Worm (Caenorhabditis elegans) whole organism, young adult: ENCODE results near the gene dnpp-1.

Experiments used
- B0019.2 ChIP-seq: fragments of 200-800 bp; sonication (Bioruptor generic); conservative IDR thresholded peaks from 2 replicates; pipeline ENCODE4 v1.3.6; 2022; ENCODE audit warnings: missing genetic modification reagents, missing genetic modification characterization, missing compliant biosample characterization
- F23B12.7 ChIP-seq: sonication (generic microtip); optimal IDR thresholded peaks from 2 replicates; lab custom pipeline; 2017; ENCODE audit warnings: missing genetic modification characterization, mild to moderate bottlenecking, missing compliant biosample characterization, antibody characterized with exemption, moderate library complexity; ENCODE audit not compliant: insufficient read depth
- F39B2.1 ChIP-seq: fragments of 200-800 bp; sonication (Bioruptor generic); IDR thresholded peaks from 2 replicates; pipeline ENCODE4 v1.3.6; 2022; ENCODE audit warnings: missing genetic modification reagents, missing genetic modification characterization, missing compliant biosample characterization
- F55B11.4 ChIP-seq: sonication (generic microtip); optimal IDR thresholded peaks from 2 replicates; lab custom pipeline; 2016; ENCODE audit warnings: missing compliant biosample characterization, missing genetic modification characterization, borderline replicate concordance; ENCODE audit not compliant: insufficient read depth
- F57C9.4 ChIP-seq: sonication (generic microtip); optimal IDR thresholded peaks from 2 replicates; lab custom pipeline; 2017; ENCODE audit warnings: mild to moderate bottlenecking, missing genetic modification characterization, missing compliant biosample characterization
- K11D2.4 ChIP-seq: fragments of 200-800 bp; sonication (Bioruptor generic); IDR thresholded peaks from 2 replicates; pipeline ENCODE4 v1.3.6; 2022; ENCODE audit warnings: missing genetic modification reagents, missing genetic modification characterization, missing compliant biosample characterization
- K12H6.12 ChIP-seq: fragments of 200-800 bp; sonication (Bioruptor generic); optimal IDR thresholded peaks from 2 replicates; lab custom pipeline; 2018; ENCODE audit warnings: mild to moderate bottlenecking, missing genetic modification characterization, missing compliant biosample characterization
- Y53F4B.3 ChIP-seq: fragments of 200-800 bp; sonication (Bioruptor generic); IDR thresholded peaks from 2 replicates; pipeline ENCODE4 v1.3.6; 2022; ENCODE audit warnings: missing genetic modification reagents, missing genetic modification characterization, missing compliant biosample characterization
- ama-1 ChIP-seq, 3 experiments: fragments of 150-350 bp in 1 of 3; sonication (generic microtip) in 2 of 3; optimal IDR thresholded peaks; 2 replicates each; lab custom pipeline; 2014 to 2018; ENCODE audit warnings: missing biosample characterization in 2 of 3, missing genetic modification characterization in 2 of 3, missing genetic modification reagents in 2 of 3
- aptf-2 ChIP-seq: fragments of 200-800 bp; sonication (Bioruptor generic); conservative IDR thresholded peaks from 2 replicates; pipeline ENCODE4 v1.3.6; 2022; ENCODE audit warnings: missing genetic modification reagents, missing genetic modification characterization, missing compliant biosample characterization
- aptf-3 ChIP-seq: fragments of 200-800 bp; sonication (Bioruptor generic); IDR thresholded peaks from 2 replicates; pipeline ENCODE4 v1.3.6; 2022; ENCODE audit warnings: missing genetic modification characterization, missing compliant biosample characterization
- atf-7 ChIP-seq: sonication (generic microtip); optimal IDR thresholded peaks from 2 replicates; lab custom pipeline; 2017; ENCODE audit warnings: mild to moderate bottlenecking, missing genetic modification characterization, missing compliant biosample characterization
- bed-1 ChIP-seq: fragments of 200-800 bp; sonication (Bioruptor generic); IDR thresholded peaks from 2 replicates; pipeline ENCODE4 v1.3.6; 2022; ENCODE audit warnings: missing genetic modification reagents, missing genetic modification characterization, missing compliant biosample characterization
- bed-2 ChIP-seq: fragments of 200-800 bp; sonication (Bioruptor generic); IDR thresholded peaks from 2 replicates; pipeline ENCODE4 v1.3.6; 2022; ENCODE audit warnings: missing genetic modification reagents, missing genetic modification characterization, missing compliant biosample characterization
- cebp-1 ChIP-seq, 2 experiments: fragments of 200-800 bp in 1 of 2; sonication (Bioruptor generic) in 1 of 2; sonication (generic microtip) in 1 of 2; IDR thresholded peaks in 1 of 2; optimal IDR thresholded peaks in 1 of 2; 2 replicates each; pipeline versions ENCODE4 v1.3.6 to Lab custom; 2017 to 2022; ENCODE audit warnings: missing compliant biosample characterization in 2 of 2, missing genetic modification characterization in 2 of 2, mild to moderate bottlenecking in 1 of 2, missing genetic modification reagents in 1 of 2, moderate library complexity in 1 of 2
- ceh-40 ChIP-seq: fragments of 200-800 bp; sonication (Bioruptor generic); IDR thresholded peaks from 2 replicates; pipeline ENCODE4 v1.3.6; 2022; ENCODE audit warnings: missing genetic modification characterization, missing compliant biosample characterization
- ceh-79 ChIP-seq: sonication (generic microtip); optimal IDR thresholded peaks from 2 replicates; lab custom pipeline; 2017; ENCODE audit warnings: mild to moderate bottlenecking, missing genetic modification characterization, missing compliant biosample characterization
- ceh-91 ChIP-seq: fragments of 200-800 bp; sonication (Bioruptor generic); IDR thresholded peaks from 2 replicates; pipeline ENCODE4 v1.3.6; 2022; ENCODE audit warnings: missing genetic modification reagents, missing genetic modification characterization, missing compliant biosample characterization
- dpl-1 ChIP-seq: fragments of 150-350 bp; optimal IDR thresholded peaks from 2 replicates; lab custom pipeline; 2014; ENCODE audit warnings: missing biosample characterization, missing genetic modification reagents, missing genetic modification characterization
- efl-1 ChIP-seq: fragments of 150-350 bp; optimal IDR thresholded peaks from 2 replicates; lab custom pipeline; 2014; ENCODE audit warnings: missing biosample characterization, missing genetic modification reagents, missing genetic modification characterization
- ets-4 ChIP-seq: fragments of 200-800 bp; sonication (Bioruptor generic); optimal IDR thresholded peaks from 2 replicates; lab custom pipeline; 2018; ENCODE audit warnings: mild to moderate bottlenecking, missing genetic modification characterization, missing compliant biosample characterization
- hlh-26 ChIP-seq: fragments of 200-800 bp; sonication (Bioruptor generic); conservative IDR thresholded peaks from 2 replicates; pipeline ENCODE4 v1.3.6; 2022; ENCODE audit warnings: missing genetic modification reagents, missing genetic modification characterization, missing compliant biosample characterization
- hsf-1 ChIP-seq: fragments of 200-800 bp; sonication (Bioruptor generic); IDR thresholded peaks from 2 replicates; pipeline ENCODE4 v1.3.6; 2022; ENCODE audit warnings: missing genetic modification reagents, missing genetic modification characterization, missing compliant biosample characterization
- lin-35 ChIP-seq, 3 experiments: fragments of 150-350 bp in 2 of 3; sonication (generic microtip) in 1 of 3; optimal IDR thresholded peaks; 2 replicates each; lab custom pipeline; 2014 to 2018; ENCODE audit warnings: missing biosample characterization in 3 of 3, missing genetic modification characterization in 3 of 3, missing genetic modification reagents in 3 of 3
- lin-40 ChIP-seq: sonication (generic microtip); optimal IDR thresholded peaks from 2 replicates; lab custom pipeline; 2016; ENCODE audit warnings: missing genetic modification characterization, mild to moderate bottlenecking, missing compliant biosample characterization, missing genotype, missing genetic modification reagents
- lin-54 ChIP-seq: fragments of 200-800 bp; sonication (Bioruptor generic); optimal IDR thresholded peaks from 2 replicates; lab custom pipeline; 2018; ENCODE audit warnings: mild to moderate bottlenecking, missing genetic modification characterization, missing compliant biosample characterization
- lir-1 ChIP-seq: fragments of 200-800 bp; sonication (Bioruptor generic); conservative IDR thresholded peaks from 2 replicates; pipeline ENCODE4 v1.3.6; 2022; ENCODE audit warnings: missing genetic modification reagents, missing genetic modification characterization, missing compliant biosample characterization
- madf-10 ChIP-seq: sonication (generic microtip); optimal IDR thresholded peaks from 2 replicates; lab custom pipeline; 2016; ENCODE audit warnings: mild to moderate bottlenecking, missing genetic modification characterization, missing compliant biosample characterization
- mcd-1 ChIP-seq: fragments of 200-800 bp; sonication (Bioruptor generic); IDR thresholded peaks from 2 replicates; pipeline ENCODE4 v1.3.6; 2022; ENCODE audit warnings: missing genetic modification reagents, missing genetic modification characterization, missing compliant biosample characterization
- nfyb-1 ChIP-seq: fragments of 200-800 bp; sonication (Bioruptor generic); IDR thresholded peaks from 2 replicates; pipeline ENCODE4 v1.3.6; 2022; ENCODE audit warnings: missing genetic modification reagents, missing genetic modification characterization, missing compliant biosample characterization
- nhr-120 ChIP-seq: fragments of 200-800 bp; sonication (Bioruptor generic); IDR thresholded peaks from 2 replicates; pipeline ENCODE4 v1.3.6; 2022; ENCODE audit warnings: missing genetic modification characterization, missing compliant biosample characterization
- nhr-80 ChIP-seq: sonication (generic microtip); optimal IDR thresholded peaks from 2 replicates; lab custom pipeline; 2016; ENCODE audit warnings: missing genetic modification characterization, missing compliant biosample characterization
- pbrm-1 ChIP-seq: fragments of 200-800 bp; sonication (Bioruptor generic); IDR thresholded peaks from 2 replicates; pipeline ENCODE4 v1.3.6; 2022; ENCODE audit warnings: missing genetic modification reagents, missing genetic modification characterization, missing compliant biosample characterization
- pha-4 ChIP-seq: fragments of 150-350 bp; sonication (generic microtip); optimal IDR thresholded peaks from 2 replicates; lab custom pipeline; 2014; ENCODE audit warnings: missing biosample characterization, missing genetic modification reagents, missing genetic modification characterization
- sdz-38 ChIP-seq: sonication (generic microtip); optimal IDR thresholded peaks from 2 replicates; lab custom pipeline; 2016; ENCODE audit warnings: missing genotype, missing genetic modification characterization, missing compliant biosample characterization
- snpc-1.1 ChIP-seq: sonication (generic microtip); optimal IDR thresholded peaks from 2 replicates; lab custom pipeline; 2017; ENCODE audit warnings: missing genetic modification characterization, mild to moderate bottlenecking, missing compliant biosample characterization, antibody characterized with exemption, moderate library complexity, missing genotype, missing genetic modification reagents; ENCODE audit not compliant: insufficient read depth
- snpc-1.3 ChIP-seq: sonication (generic microtip); optimal IDR thresholded peaks from 2 replicates; lab custom pipeline; 2017; ENCODE audit warnings: missing genetic modification characterization, mild to moderate bottlenecking, missing compliant biosample characterization, antibody characterized with exemption, moderate library complexity, missing genotype, missing genetic modification reagents; ENCODE audit not compliant: insufficient read depth
- snpc-3.4 ChIP-seq: sonication (generic microtip); optimal IDR thresholded peaks from 2 replicates; lab custom pipeline; 2017; ENCODE audit warnings: missing genetic modification characterization, mild to moderate bottlenecking, missing compliant biosample characterization, antibody characterized with exemption, moderate library complexity, missing genotype, missing genetic modification reagents
- tbx-9 ChIP-seq: sonication (generic microtip); optimal IDR thresholded peaks from 2 replicates; lab custom pipeline; 2016; ENCODE audit warnings: borderline replicate concordance, missing genetic modification characterization, inconsistent platforms, missing compliant biosample characterization
- unc-62 ChIP-seq: fragments of 150-350 bp; optimal IDR thresholded peaks from 2 replicates; lab custom pipeline; 2014; ENCODE audit warnings: missing biosample characterization, missing genetic modification reagents, missing genetic modification characterization
- ztf-6 ChIP-seq: fragments of 200-800 bp; sonication (Bioruptor generic); IDR thresholded peaks from 2 replicates; pipeline ENCODE4 v1.3.6; 2022; ENCODE audit warnings: missing genetic modification reagents, missing genetic modification characterization, missing compliant biosample characterization

The dnpp-1 gene

ce11 chrIII:5868401-5868800 lies 4.8 kb upstream of the dnpp-1 start, which contains the start of gene eng-1:
TSS of gene eng-1 (minus strand) at chrIII:5868501.
- TF ChIP-seq dpl-1 (GFP tag; lab: Kevin White, UChicago) (no peak), aptf-2 (GFP tag; lab: Robert Waterston, UW) (no peak), ceh-40 (GFP tag; lab: Robert Waterston, UW) (no peak), Y53F4B.3 (GFP tag; lab: Robert Waterston, UW) (no peak), K12H6.12 (tag; lab: Kevin White, UChicago) (no peak), bed-1 (GFP tag; lab: Robert Waterston, UW) (no peak)

DNA sequence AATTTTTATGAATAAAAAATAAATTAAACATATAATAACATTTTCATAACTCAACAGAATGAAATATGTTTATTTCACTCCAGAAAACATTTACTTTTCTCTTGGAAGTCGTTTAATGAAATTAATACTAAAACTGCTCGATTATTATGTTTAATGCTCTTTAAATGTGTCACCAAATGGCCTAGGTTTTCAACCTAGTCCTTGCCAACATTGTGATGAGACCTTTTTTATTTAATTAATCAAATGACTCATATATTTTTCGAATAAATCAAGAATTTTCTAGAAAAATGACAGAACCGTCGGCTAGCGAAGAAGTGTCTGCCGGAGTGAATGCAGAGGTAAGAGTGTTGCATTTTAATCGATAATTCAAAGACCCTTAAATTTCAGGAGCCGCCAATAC lies 667 bp upstream of the dnpp-1 start, which contains the start of gene rabn-5:
TSS of gene rabn-5 (plus strand) at position 284 of the 400 bp plus-strand sequence.
- TF ChIP-seq F57C9.4 (tag; lab: Kevin White, UChicago) (no peak), sdz-38 (tag; lab: Kevin White, UChicago) (no peak), B0019.2 (no peak), F39B2.1 (GFP tag; lab: Robert Waterston, UW) (no peak), nhr-120 (GFP tag; lab: Robert Waterston, UW) (no peak), efl-1 (no peak), K11D2.4 (GFP tag; lab: Robert Waterston, UW) (no peak), cebp-1 (GFP tag; IDR thresholded peaks at IDR 0.05; lab: Robert Waterston, UW) (no peak), cebp-1 (tag; optimal IDR thresholded peaks at IDR 0.05; lab: Kevin White, UChicago) (peak; percentile 7)

ce11 chrIII:5859008-5859407 lies 4.6 kb downstream of the dnpp-1 start, which contains the start of gene dpf-4:
TSS of gene dpf-4 (plus strand) at chrIII:5859308.
- peak; percentile 47 for TF ChIP-seq ama-1 (optimal IDR thresholded peaks at IDR 0.05; lab: Kevin White, UChicago)
- no peak for TF ChIP-seq ama-1 (GFP tag; optimal IDR thresholded peaks at IDR 0.05; lab: Kevin White, UChicago)
- TF ChIP-seq aptf-2 (GFP tag; lab: Robert Waterston, UW), result no peak

DNA sequence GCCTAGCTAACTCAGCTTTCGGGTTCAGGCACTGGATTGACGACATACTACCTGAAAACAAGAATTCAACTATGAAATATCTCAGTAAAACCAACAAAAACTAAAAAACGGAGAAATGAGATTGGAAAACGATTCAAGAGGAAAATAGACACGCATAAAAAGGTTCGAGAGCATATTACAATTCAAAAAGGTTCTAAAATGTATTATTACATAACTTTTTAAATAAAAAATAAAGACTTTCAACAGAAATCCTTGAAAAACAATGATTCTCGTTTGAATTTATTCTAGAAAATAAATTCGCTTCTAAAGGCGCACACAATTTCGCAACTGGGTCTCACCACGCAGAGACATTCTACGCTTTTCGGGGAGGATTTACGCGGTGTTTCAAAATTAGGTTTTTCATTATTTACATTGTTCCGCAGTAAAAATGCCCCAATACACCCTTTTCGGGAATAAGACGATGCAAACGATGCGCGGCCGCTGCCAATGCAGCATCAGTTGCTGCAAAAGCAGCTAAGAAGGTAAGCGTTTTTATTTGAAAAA lies 7.9 kb downstream of the dnpp-1 start, which contains the start of the genes cct-6 and alh-9:
TSS of gene cct-6 (minus strand) at position 51 of the 543 bp plus-strand sequence.
TSS of gene alh-9 (plus strand) at position 382 of the 543 bp plus-strand sequence.
- TF ChIP-seq atf-7 (no peak), ceh-91 (GFP tag; lab: Robert Waterston, UW) (peak; percentile 44; the same call in 1 of the 2 replicates), tbx-9 (tag; lab: Kevin White, UChicago) (no peak), lin-54 (GFP tag; lab: Kevin White, UChicago) (peak; percentile 91), nhr-80 (tag; lab: Kevin White, UChicago) (peak; percentile 11), dpl-1 (GFP tag; lab: Kevin White, UChicago) (peak; percentile 81), unc-62 (GFP tag; lab: Kevin White, UChicago) (no peak), nfyb-1 (GFP tag; lab: Robert Waterston, UW) (peak; percentile 20; the same call in 1 of the 2 replicates), snpc-3.4 (tag; lab: Kevin White, UChicago) (peak; percentile 62), pbrm-1 (GFP tag; lab: Robert Waterston, UW) (peak; percentile 64; the same call in 1 of the 2 replicates), ztf-6 (GFP tag; lab: Robert Waterston, UW) (no peak), lin-35 (GFP tag; optimal IDR thresholded peaks at IDR 0.05; lab: Kevin White, UChicago) (peak in 1 of 3 experiments; percentile 91), hsf-1 (peak; percentile 77), bed-1 (GFP tag; lab: Robert Waterston, UW) (no peak), F23B12.7 (peak; percentile 61), lin-40 (tag; lab: Kevin White, UChicago) (peak; percentile 31), aptf-3 (no peak), lir-1 (no peak), bed-2 (GFP tag; lab: Robert Waterston, UW) (no peak), F55B11.4 (tag; lab: Kevin White, UChicago) (no peak), ets-4 (no peak), pha-4 (tag; lab: Kevin White, UChicago) (peak; percentile 94), snpc-1.3 (tag; lab: Kevin White, UChicago) (no peak), Y53F4B.3 (GFP tag; lab: Robert Waterston, UW) (no peak), mcd-1 (GFP tag; lab: Robert Waterston, UW) (peak; percentile 58), ceh-79 (no peak), snpc-1.1 (tag; lab: Kevin White, UChicago) (no peak), madf-10 (tag; lab: Kevin White, UChicago) (peak; percentile 2), hlh-26 (no peak)
